Worm (Caenorhabditis elegans): Measurements from ENCODE around the gene T01G5.8.

DNA sequence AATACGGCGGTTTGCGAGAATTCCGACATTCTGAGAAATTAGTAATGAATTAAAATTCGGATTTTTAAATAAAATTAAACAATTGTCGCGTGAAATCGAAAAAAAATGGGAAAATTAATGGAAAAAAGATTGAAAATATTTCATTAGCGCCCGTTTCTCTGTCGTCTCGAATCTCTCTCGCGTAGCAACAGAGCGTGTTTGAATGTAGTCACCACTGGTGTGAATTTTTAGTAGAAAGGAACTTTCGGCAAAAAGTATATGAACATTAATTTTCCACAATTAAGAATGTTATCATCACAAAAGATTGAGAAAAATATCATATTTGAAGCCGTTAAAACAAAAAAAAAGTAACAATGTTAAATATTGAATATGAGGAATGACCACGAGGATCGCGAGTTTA is 20.7 kb downstream of the T01G5.8 start, which contains the start of gene aipl-1:
- peak; percentile 66 for TF ChIP-seq isw-1 (GFP tag; IDR thresholded peaks at IDR 0.05)
- no peak for TF ChIP-seq lin-39 (tag; optimal IDR thresholded peaks at IDR 0.05)
- peak; percentile 86 for TF ChIP-seq skn-1 (tag; optimal IDR thresholded peaks at IDR 0.05)
- no peak for TF ChIP-seq pag-3 (tag; optimal IDR thresholded peaks at IDR 0.05; ENCODE audit: borderline replicate concordance, insufficient read depth)
